Worm (Caenorhabditis elegans): ENCODE measurements around the gene Y57G7A.1.

The Y57G7A.1 gene

ce11 chrII:1324017-1324416, 25.7 kb downstream of the Y57G7A.1 start:
- TF ChIP-seq pros-1 (tag; optimal IDR thresholded peaks at IDR 0.05) (no peak), ceh-34 (tag; optimal IDR thresholded peaks at IDR 0.05) (no peak), ets-4 (tag; optimal IDR thresholded peaks at IDR 0.05) (no peak), unc-42 (tag; optimal IDR thresholded peaks at IDR 0.05) (peak; percentile 72)

- no peak for TF ChIP-seq sox-4 (tag; optimal IDR thresholded peaks at IDR 0.05)
- TF ChIP-seq eyg-1 (tag; optimal IDR thresholded peaks at IDR 0.05), result no peak
- TF ChIP-seq hlh-30 (tag; optimal IDR thresholded peaks at IDR 0.05; ENCODE audit: insufficient read depth), result no peak
- no peak for TF ChIP-seq C08G9.2 (tag; optimal IDR thresholded peaks at IDR 0.05)
- TF ChIP-seq lim-6 (tag; optimal IDR thresholded peaks at IDR 0.05), result no peak
- no peak for TF ChIP-seq rnt-1 (tag; optimal IDR thresholded peaks at IDR 0.05)
- TF ChIP-seq ceh-14 (tag; optimal IDR thresholded peaks at IDR 0.05), result no peak
- TF ChIP-seq T23F11.4 (GFP tag; optimal IDR thresholded peaks at IDR 0.05), result no peak
- TF ChIP-seq pax-1 (tag; optimal IDR thresholded peaks at IDR 0.05), result no peak
- no peak for TF ChIP-seq ceh-2 (tag; optimal IDR thresholded peaks at IDR 0.05)
- no peak for TF ChIP-seq ceh-30 (tag; optimal IDR thresholded peaks at IDR 0.05)
- TF ChIP-seq ahr-1 (tag; optimal IDR thresholded peaks at IDR 0.05), result no peak
- TF ChIP-seq gmeb-2 (tag; optimal IDR thresholded peaks at IDR 0.05), result no peak
- no peak for TF ChIP-seq pros-1 (tag; optimal IDR thresholded peaks at IDR 0.05)
- no peak for TF ChIP-seq ets-4 (tag; optimal IDR thresholded peaks at IDR 0.05)
- TF ChIP-seq K09A11.1 (tag; optimal IDR thresholded peaks at IDR 0.05; ENCODE audit: insufficient read depth), result no peak
- TF ChIP-seq pha-2 (tag; optimal IDR thresholded peaks at IDR 0.05), result no peak
- TF ChIP-seq fax-1 (tag; optimal IDR thresholded peaks at IDR 0.05), result no peak
- no peak for TF ChIP-seq pqm-1 (tag; optimal IDR thresholded peaks at IDR 0.05)
Observed at ce11 chrII:1325604-1326003, 27.3 kb downstream of the Y57G7A.1 start.

- TF ChIP-seq pat-9 (tag; optimal IDR thresholded peaks at IDR 0.05) (no peak), ceh-6 (GFP tag; optimal IDR thresholded peaks at IDR 0.05) (no peak), ceh-48 (tag; optimal IDR thresholded peaks at IDR 0.05) (no peak), ceh-14 (tag; optimal IDR thresholded peaks at IDR 0.05) (no peak), fkh-6 (tag; optimal IDR thresholded peaks at IDR 0.05) (no peak), nfya-1 (tag; optimal IDR thresholded peaks at IDR 0.05) (no peak), pag-3 (tag; optimal IDR thresholded peaks at IDR 0.05; ENCODE audit: borderline replicate concordance) (no peak), ahr-1 (tag; optimal IDR thresholded peaks at IDR 0.05) (no peak)
Observed at ce11 chrII:1326689-1327088, 28.4 kb downstream of the Y57G7A.1 start, which contains the start of gene jip-1. Gene jip-1, plus strand, starts transcription at chrII:1326989.

- no peak for TF ChIP-seq gmeb-2 (tag; optimal IDR thresholded peaks at IDR 0.05)
- TF ChIP-seq pqm-1 (tag; optimal IDR thresholded peaks at IDR 0.05), result no peak
- TF ChIP-seq pros-1 (tag; optimal IDR thresholded peaks at IDR 0.05), result no peak
- TF ChIP-seq dve-1 (tag; optimal IDR thresholded peaks at IDR 0.05), result no peak
- TF ChIP-seq mec-3 (tag; optimal IDR thresholded peaks at IDR 0.05; ENCODE audit: borderline replicate concordance), result no peak
- TF ChIP-seq pat-9 (tag; optimal IDR thresholded peaks at IDR 0.05), result no peak
- TF ChIP-seq elt-4 (tag; optimal IDR thresholded peaks at IDR 0.05), result no peak
- TF ChIP-seq lim-6 (tag; optimal IDR thresholded peaks at IDR 0.05), result no peak
- TF ChIP-seq unc-42 (tag; optimal IDR thresholded peaks at IDR 0.05), result no peak
- TF ChIP-seq ceh-14 (tag; optimal IDR thresholded peaks at IDR 0.05), result no peak
Observed at ce11 chrII:1329887-1330286, 31.6 kb downstream of the Y57G7A.1 start.

- TF ChIP-seq ceh-14 (tag; optimal IDR thresholded peaks at IDR 0.05) (peak; percentile 38), syd-9 (tag; optimal IDR thresholded peaks at IDR 0.05) (no peak)
Observed at ce11 chrII:1338196-1338595, 39.9 kb downstream of the Y57G7A.1 start.

ce11 chrII:1340049-1340448, 41.8 kb downstream of the Y57G7A.1 start:
- TF ChIP-seq unc-3 (GFP tag; conservative IDR thresholded peaks at IDR 0.05), result no peak
- TF ChIP-seq unc-3 (tag; optimal IDR thresholded peaks at IDR 0.05), result no peak
- TF ChIP-seq fax-1 (tag; optimal IDR thresholded peaks at IDR 0.05), result no peak
- no peak for TF ChIP-seq ceh-22 (tag; optimal IDR thresholded peaks at IDR 0.05)
- TF ChIP-seq ttx-3 (tag; optimal IDR thresholded peaks at IDR 0.05), result no peak
- no peak for TF ChIP-seq Y22D7AL.16 (tag; optimal IDR thresholded peaks at IDR 0.05)
- no peak for TF ChIP-seq hlh-8 (tag; optimal IDR thresholded peaks at IDR 0.05)
- TF ChIP-seq K02D7.2 (tag; optimal IDR thresholded peaks at IDR 0.05), result no peak
- no peak for TF ChIP-seq ets-4 (tag; optimal IDR thresholded peaks at IDR 0.05)
- no peak for TF ChIP-seq ceh-45 (GFP tag; IDR thresholded peaks at IDR 0.05)
- TF ChIP-seq dmd-4 (tag; optimal IDR thresholded peaks at IDR 0.05; ENCODE audit: borderline replicate concordance), result no peak
- no peak for TF ChIP-seq fkh-10 (GFP tag; optimal IDR thresholded peaks at IDR 0.05)
- no peak for TF ChIP-seq pha-2 (tag; optimal IDR thresholded peaks at IDR 0.05)
